Fruit fly (Drosophila melanogaster) whole organism, embryonic: Measurements from ENCODE around the gene Abl.

Experiments
- Atf-2 ChIP-seq: fragments of 200-800 bp; sonication (Bioruptor generic); optimal IDR thresholded peaks from 2 replicates; lab custom pipeline; 2016; ENCODE audit warnings: missing biosample characterization, missing genetic modification characterization
- Atf3 ChIP-seq: fragments of 200-800 bp; sonication (Bioruptor generic); optimal IDR thresholded peaks from 3 replicates; lab custom pipeline; 2016; ENCODE audit warnings: missing biosample characterization, missing genetic modification characterization
- Atf6 ChIP-seq: fragments of 200-800 bp; sonication (Bioruptor generic); IDR thresholded peaks from 2 replicates; pipeline ENCODE4 v1.3.6; 2022; ENCODE audit warnings: missing biosample characterization, missing genetic modification characterization
- CG1024 ChIP-seq: fragments of 200-800 bp; sonication (Bioruptor generic); IDR thresholded peaks from 2 replicates; pipeline ENCODE4 v1.3.6; 2022; ENCODE audit warnings: missing biosample characterization, missing genetic modification characterization
- CG10543 ChIP-seq: fragments of 200-800 bp; sonication (Bioruptor generic); optimal IDR thresholded peaks from 3 replicates; lab custom pipeline; 2017; ENCODE audit warnings: missing biosample characterization, mild to moderate bottlenecking, missing genetic modification characterization, moderate library complexity
- CG10654 ChIP-seq: fragments of 200-800 bp; sonication (Bioruptor generic); optimal IDR thresholded peaks from 2 replicates; lab custom pipeline; 2016; ENCODE audit warnings: missing biosample characterization, missing genetic modification characterization
- CG11560 ChIP-seq: fragments of 200-800 bp; sonication (Bioruptor generic); IDR thresholded peaks from 3 replicates; pipeline ENCODE4 v1.3.6; 2022; ENCODE audit warnings: missing biosample characterization, missing genetic modification characterization
- CG11695 ChIP-seq: fragments of 200-800 bp; sonication (Bioruptor generic); IDR thresholded peaks from 3 replicates; pipeline ENCODE4 v1.3.6; 2022; ENCODE audit warnings: missing biosample characterization, missing genetic modification characterization
- CG12769 ChIP-seq: fragments of 200-800 bp; sonication (Bioruptor generic); optimal IDR thresholded peaks from 2 replicates; lab custom pipeline; 2019; ENCODE audit warnings: missing biosample characterization, mild to moderate bottlenecking, missing genetic modification characterization, moderate library complexity
- CG13123 ChIP-seq: fragments of 200-800 bp; sonication (Bioruptor generic); optimal IDR thresholded peaks from 2 replicates; lab custom pipeline; 2016; ENCODE audit warnings: missing biosample characterization, missing genetic modification characterization
- CG13894 ChIP-seq: fragments of 200-800 bp; sonication (Bioruptor generic); optimal IDR thresholded peaks from 3 replicates; lab custom pipeline; 2018; ENCODE audit warnings: missing biosample characterization, mild to moderate bottlenecking, missing genetic modification characterization, moderate library complexity
- CG14710 ChIP-seq: fragments of 200-800 bp; sonication (Bioruptor generic); optimal IDR thresholded peaks from 3 replicates; lab custom pipeline; 2019; ENCODE audit warnings: missing biosample characterization, mild to moderate bottlenecking, missing genetic modification characterization, moderate library complexity
- CG18619 ChIP-seq: fragments of 200-800 bp; sonication (Bioruptor generic); optimal IDR thresholded peaks from 3 replicates; lab custom pipeline; 2017; ENCODE audit warnings: missing biosample characterization, mild to moderate bottlenecking, missing genetic modification characterization
- CG31365 ChIP-seq: fragments of 200-800 bp; sonication (Bioruptor generic); optimal IDR thresholded peaks from 2 replicates; lab custom pipeline; 2018; ENCODE audit warnings: missing biosample characterization, mild to moderate bottlenecking, missing genetic modification characterization
- CG42726 ChIP-seq: fragments of 200-800 bp; sonication (Bioruptor generic); IDR thresholded peaks from 2 replicates; pipeline ENCODE4 v1.3.6; 2022; ENCODE audit warnings: missing biosample characterization, missing genetic modification characterization; ENCODE audit not compliant: partially characterized antibody
- CG6765 ChIP-seq: fragments of 200-800 bp; sonication (Bioruptor generic); optimal IDR thresholded peaks from 3 replicates; lab custom pipeline; 2017; ENCODE audit warnings: missing biosample characterization, mild to moderate bottlenecking, missing genetic modification characterization
- CG8478 ChIP-seq: fragments of >200 bp; optimal IDR thresholded peaks from 2 replicates; lab custom pipeline; 2018
- CG8924 ChIP-seq: fragments of 200-800 bp; optimal IDR thresholded peaks from 3 replicates; lab custom pipeline; 2019; ENCODE audit warnings: missing biosample characterization, mild to moderate bottlenecking, missing genetic modification characterization, moderate library complexity
- CG9817 ChIP-seq: fragments of 200-800 bp; sonication (Bioruptor generic); optimal IDR thresholded peaks from 2 replicates; lab custom pipeline; 2018; ENCODE audit warnings: missing biosample characterization, mild to moderate bottlenecking, missing genetic modification characterization, moderate library complexity
- Dbx ChIP-seq: fragments of 200-800 bp; sonication (Bioruptor generic); IDR thresholded peaks from 3 replicates; pipeline ENCODE4 v1.3.6; 2022; ENCODE audit warnings: missing biosample characterization, missing genetic modification characterization
- Dip2 ChIP-seq: fragments of 200-800 bp; sonication (Bioruptor generic); IDR thresholded peaks from 2 replicates; pipeline ENCODE4 v1.3.6; 2022; ENCODE audit warnings: missing biosample characterization, missing genetic modification characterization
- Dll ChIP-seq: fragments of 200-800 bp; sonication (Bioruptor generic); IDR thresholded peaks from 4 replicates; pipeline ENCODE4 v1.3.6; 2022; ENCODE audit warnings: missing biosample characterization, missing genetic modification characterization; ENCODE audit not compliant: partially characterized antibody
- Elba2 ChIP-seq: fragments of 200-800 bp; sonication (Bioruptor generic); optimal IDR thresholded peaks from 3 replicates; lab custom pipeline; 2016; ENCODE audit warnings: missing biosample characterization, missing genetic modification characterization
- Gug ChIP-seq: fragments of 200-800 bp; sonication (Bioruptor generic); IDR thresholded peaks from 4 replicates; pipeline ENCODE4 v1.3.6; 2022; ENCODE audit warnings: missing biosample characterization, missing genetic modification characterization
- Hey ChIP-seq: fragments of 200-800 bp; sonication (Bioruptor generic); optimal IDR thresholded peaks from 3 replicates; lab custom pipeline; 2018; ENCODE audit warnings: missing biosample characterization, mild to moderate bottlenecking, missing genetic modification characterization
- MTF-1 ChIP-seq: fragments of 200-800 bp; sonication (Bioruptor generic); optimal IDR thresholded peaks from 2 replicates; lab custom pipeline; 2018; ENCODE audit warnings: missing biosample characterization, mild to moderate bottlenecking, missing genetic modification characterization, borderline replicate concordance
- Neu2 ChIP-seq: fragments of 200-800 bp; sonication (Bioruptor generic); optimal IDR thresholded peaks from 3 replicates; lab custom pipeline; 2016; ENCODE audit warnings: missing biosample characterization, missing genetic modification characterization, borderline replicate concordance
- PHDP ChIP-seq: fragments of 200-800 bp; sonication (Bioruptor generic); optimal IDR thresholded peaks from 3 replicates; lab custom pipeline; 2018; ENCODE audit warnings: missing biosample characterization, mild to moderate bottlenecking, missing genetic modification characterization, moderate library complexity
- Poxn ChIP-seq: fragments of 200-800 bp; sonication (Bioruptor generic); IDR thresholded peaks from 2 replicates; pipeline ENCODE4 v1.3.6; 2022; ENCODE audit warnings: missing biosample characterization, missing genetic modification characterization
- Ravus ChIP-seq: fragments of 200-800 bp; sonication (Bioruptor generic); IDR thresholded peaks from 2 replicates; pipeline ENCODE4 v1.3.6; 2022; ENCODE audit warnings: missing biosample characterization, missing genetic modification characterization
- Side ChIP-seq: fragments of 200-800 bp; sonication (Bioruptor generic); optimal IDR thresholded peaks from 2 replicates; lab custom pipeline; 2016; ENCODE audit warnings: missing biosample characterization, missing genetic modification characterization
- Taf1 ChIP-seq: fragments of 200-800 bp; sonication (Bioruptor generic); IDR thresholded peaks from 2 replicates; pipeline ENCODE4 v1.3.6; 2022; ENCODE audit warnings: missing biosample characterization, missing genetic modification characterization
- ato ChIP-seq: fragments of 200-800 bp; sonication (Bioruptor generic); IDR thresholded peaks from 2 replicates; pipeline ENCODE4 v1.3.6; 2022; ENCODE audit warnings: missing biosample characterization, missing genetic modification characterization; ENCODE audit not compliant: partially characterized antibody
- br ChIP-seq: fragments of >200 bp; optimal IDR thresholded peaks from 2 replicates; lab custom pipeline; 2017
- cato ChIP-seq: fragments of 200-800 bp; sonication (Bioruptor generic); optimal IDR thresholded peaks from 2 replicates; lab custom pipeline; 2016; ENCODE audit warnings: missing biosample characterization, missing genetic modification characterization, borderline replicate concordance
- da ChIP-seq: fragments of 200-800 bp; sonication (Bioruptor generic); optimal IDR thresholded peaks from 2 replicates; lab custom pipeline; 2016; ENCODE audit warnings: missing biosample characterization, missing genetic modification characterization
- disco-r ChIP-seq: fragments of 200-800 bp; sonication (Bioruptor generic); optimal IDR thresholded peaks from 2 replicates; lab custom pipeline; 2016; ENCODE audit warnings: missing biosample characterization, missing genetic modification characterization
- dysf ChIP-seq: fragments of 200-800 bp; sonication (Bioruptor generic); IDR thresholded peaks from 3 replicates; pipeline ENCODE4 v1.3.6; 2022; ENCODE audit warnings: missing biosample characterization, missing genetic modification characterization
- emc ChIP-seq: fragments of 200-800 bp; sonication (Bioruptor generic); optimal IDR thresholded peaks from 2 replicates; lab custom pipeline; 2016; ENCODE audit warnings: missing biosample characterization, missing genetic modification characterization
- ind ChIP-seq: fragments of 200-800 bp; sonication (Bioruptor generic); optimal IDR thresholded peaks from 3 replicates; lab custom pipeline; 2016; ENCODE audit warnings: missing biosample characterization, missing genetic modification characterization
- insv ChIP-seq, 2 experiments: fragments of 200-800 bp; sonication (Bioruptor generic); optimal IDR thresholded peaks; 3 replicates each; lab custom pipeline; 2016 to 2018; ENCODE audit warnings: missing biosample characterization in 2 of 2, missing genetic modification characterization in 2 of 2
- kah ChIP-seq: fragments of 200-800 bp; sonication (Bioruptor generic); optimal IDR thresholded peaks from 2 replicates; lab custom pipeline; 2018; ENCODE audit warnings: missing biosample characterization, mild to moderate bottlenecking, missing genetic modification characterization
- mam ChIP-seq: fragments of 200-800 bp; sonication (Bioruptor generic); optimal IDR thresholded peaks from 3 replicates; lab custom pipeline; 2016; ENCODE audit warnings: missing biosample characterization, missing genetic modification characterization
- mirr ChIP-seq: fragments of 200-800 bp; sonication (Bioruptor generic); optimal IDR thresholded peaks from 3 replicates; lab custom pipeline; 2018; ENCODE audit warnings: missing biosample characterization, mild to moderate bottlenecking, missing genetic modification characterization
- nerfin-2 ChIP-seq: fragments of 200-800 bp; sonication (Bioruptor generic); IDR thresholded peaks from 2 replicates; pipeline ENCODE4 v1.3.6; 2022; ENCODE audit warnings: missing biosample characterization, missing genetic modification characterization; ENCODE audit not compliant: partially characterized antibody
- odd ChIP-seq: fragments of 200-800 bp; sonication (Bioruptor generic); optimal IDR thresholded peaks from 2 replicates; lab custom pipeline; 2017; ENCODE audit warnings: missing biosample characterization, mild to moderate bottlenecking, missing genetic modification characterization
- pan ChIP-seq, 4 experiments: fragments of >200 bp in 3 of 4; fragments of 200-800 bp in 1 of 4; sonication (Bioruptor generic) in 1 of 4; optimal IDR thresholded peaks in 3 of 4; IDR thresholded peaks in 1 of 4; 2 replicates each; pipeline versions ENCODE4 v1.3.6 to Lab custom; 2017 to 2022; ENCODE audit warnings: missing biosample characterization in 2 of 4, missing genetic modification characterization in 2 of 4, mixed read lengths in 1 of 4
- pb ChIP-seq: fragments of 200-800 bp; sonication (Bioruptor generic); optimal IDR thresholded peaks from 3 replicates; lab custom pipeline; 2016; ENCODE audit warnings: missing biosample characterization, missing genetic modification characterization
- psq ChIP-seq: fragments of 200-800 bp; sonication (Bioruptor generic); optimal IDR thresholded peaks from 2 replicates; lab custom pipeline; 2017; ENCODE audit warnings: missing biosample characterization, missing genetic modification characterization
- toy ChIP-seq: fragments of 200-800 bp; sonication (Bioruptor generic); IDR thresholded peaks from 2 replicates; pipeline ENCODE4 v1.3.6; 2022; ENCODE audit warnings: missing biosample characterization, missing genetic modification characterization

The Abl gene

dm6 chr3L:16612152-16612551, 35.5 kb downstream of the Abl start, which contains the start of gene CG4101 (continued):
- peak; percentile 70 for TF ChIP-seq Side (GFP tag; lab: Kevin White, UChicago)
- TF ChIP-seq ind (GFP tag; lab: Kevin White, UChicago): peak; percentile 82
- TF ChIP-seq Dbx (GFP tag; lab: Robert Waterston, UW): peak; percentile 86
- TF ChIP-seq br: no peak
- peak; percentile 50 for TF ChIP-seq CG18619 (GFP tag; lab: Kevin White, UChicago)
- TF ChIP-seq MTF-1 (GFP tag; lab: Kevin White, UChicago): no peak
- TF ChIP-seq emc (GFP tag; lab: Kevin White, UChicago): peak; percentile 21
- no peak for TF ChIP-seq Poxn
- TF ChIP-seq Elba2 (GFP tag; lab: Kevin White, UChicago): peak; percentile 34
- TF ChIP-seq CG6765 (GFP tag; lab: Kevin White, UChicago): peak; percentile 54
- TF ChIP-seq Dip2 (GFP tag; lab: Robert Waterston, UW): no peak
- peak; percentile 45 for TF ChIP-seq Atf3 (GFP tag; lab: Kevin White, UChicago)
- no peak for TF ChIP-seq Neu2 (GFP tag; lab: Kevin White, UChicago)
- TF ChIP-seq CG13894 (tag; lab: Kevin White, UChicago): peak; percentile 90
- peak; percentile 34 for TF ChIP-seq mirr (GFP tag; lab: Kevin White, UChicago)
- peak; percentile 63 for TF ChIP-seq CG1024
- peak; percentile 85 for TF ChIP-seq CG8924 (tag; lab: Kevin White, UChicago)
- peak; percentile 62 for TF ChIP-seq odd (GFP tag; lab: Kevin White, UChicago)
- TF ChIP-seq Atf6 (GFP tag; lab: Robert Waterston, UW): peak; percentile 80
- peak; percentile 45; the same call in 1 of the 2 replicates for TF ChIP-seq CG42726 (GFP tag; lab: Robert Waterston, UW)
- TF ChIP-seq Taf1 (GFP tag; lab: Robert Waterston, UW): peak; percentile 75
- TF ChIP-seq pan (optimal IDR thresholded peaks at IDR 0.05; lab: Kevin White, UChicago): no peak
- peak in 1 of 2 experiments; percentile 66 for TF ChIP-seq pan (GFP tag; optimal IDR thresholded peaks at IDR 0.05 in 1 of 2, IDR thresholded peaks at IDR 0.05 in 1 of 2)
- peak; percentile 73; the same call in 2 of the 4 replicates for TF ChIP-seq Gug
- TF ChIP-seq CG11695 (GFP tag; lab: Robert Waterston, UW): peak; percentile 59; the same call in 1 of the 3 replicates
- TF ChIP-seq CG10543 (GFP tag; lab: Kevin White, UChicago): peak; percentile 81
- TF ChIP-seq toy (GFP tag; lab: Robert Waterston, UW): 0 out of 2 replicates have a peak, but pooled peaks have one; percentile 18
- peak; percentile 93 for TF ChIP-seq Dll
- peak; percentile 27 for TF ChIP-seq pb
- peak; percentile 75 for TF ChIP-seq CG12769
- TF ChIP-seq nerfin-2 (GFP tag; lab: Robert Waterston, UW): no peak
- peak; percentile 58 for TF ChIP-seq disco-r (GFP tag; lab: Kevin White, UChicago)
- TF ChIP-seq insv (GFP tag; optimal IDR thresholded peaks at IDR 0.05; lab: Kevin White, UChicago): peak in 1 of 2 experiments; percentile 44
- TF ChIP-seq Atf-2 (GFP tag; lab: Kevin White, UChicago): peak; percentile 62
- TF ChIP-seq CG10654 (GFP tag; lab: Kevin White, UChicago): peak; percentile 77
- TF ChIP-seq da: peak; percentile 24
- TF ChIP-seq Hey (tag; lab: Kevin White, UChicago): peak; percentile 35
- TF ChIP-seq kah: no peak
- TF ChIP-seq ato (GFP tag; lab: Robert Waterston, UW): no peak
- TF ChIP-seq CG11560 (tag; lab: Robert Waterston, UW): 0 out of 3 replicates have a peak, but pooled peaks have one; percentile 48
- TF ChIP-seq CG14710 (tag; lab: Kevin White, UChicago): peak; percentile 87
- TF ChIP-seq CG9817 (tag; lab: Kevin White, UChicago): peak; percentile 91
- peak; percentile 25 for TF ChIP-seq CG13123
- peak; percentile 47 for TF ChIP-seq psq (GFP tag; lab: Kevin White, UChicago)
- peak; percentile 78 for TF ChIP-seq dysf
- peak; percentile 88 for TF ChIP-seq mam (GFP tag; lab: Kevin White, UChicago)
- peak; percentile 28; the same call in 1 of the 2 replicates for TF ChIP-seq Ravus (GFP tag; lab: Robert Waterston, UW)
- no peak for TF ChIP-seq CG8478 (lab: Kevin White, UChicago)
- TF ChIP-seq cato (GFP tag; lab: Kevin White, UChicago): peak; percentile 35
- TF ChIP-seq CG31365 (tag; lab: Kevin White, UChicago): peak; percentile 20
- peak; percentile 82 for TF ChIP-seq PHDP (tag; lab: Kevin White, UChicago)
